Fruit fly (Drosophila melanogaster): ENCODE measurements around the gene CG11398.
A peak's percentile ranks its signal among the peaks of the same experiment; 100 is the strongest.

Gene CG11398

dm6 chrX:1233989-1234388 lies 19.0 kb upstream of the CG11398 start (continued):
- TF ChIP-seq CG11695 (GFP tag; IDR thresholded peaks at IDR 0.05) = no peak
- TF ChIP-seq CG30020 (tag; optimal IDR thresholded peaks at IDR 0.05) = no peak
- peak; percentile 77 for TF ChIP-seq CG3163 (GFP tag; optimal IDR thresholded peaks at IDR 0.05)
- TF ChIP-seq Dek (tag; optimal IDR thresholded peaks at IDR 0.05) = no peak
- no peak for TF ChIP-seq sqz (GFP tag; optimal IDR thresholded peaks at IDR 0.05)
- no peak for TF ChIP-seq chif (GFP tag; optimal IDR thresholded peaks at IDR 0.05)
- TF ChIP-seq tgo (GFP tag; IDR thresholded peaks at IDR 0.05) = no peak
- TF ChIP-seq stc (GFP tag; IDR thresholded peaks at IDR 0.05) = no peak
- no peak for TF ChIP-seq CG2199 (GFP tag; IDR thresholded peaks at IDR 0.05)
- TF ChIP-seq CG18476 (GFP tag; optimal IDR thresholded peaks at IDR 0.05) = no peak
- TF ChIP-seq Max (GFP tag; optimal IDR thresholded peaks at IDR 0.05) = no peak
- no peak for TF ChIP-seq dm (GFP tag; optimal IDR thresholded peaks at IDR 0.05)
- no peak for TF ChIP-seq slbo (GFP tag; IDR thresholded peaks at IDR 0.05)
- no peak for TF ChIP-seq CG31224 (GFP tag; IDR thresholded peaks at IDR 0.05)
- no peak for TF ChIP-seq twi (tag; optimal IDR thresholded peaks at IDR 0.05)
- no peak for TF ChIP-seq fd96Cb (tag; optimal IDR thresholded peaks at IDR 0.05)
- TF ChIP-seq gro (GFP tag; optimal IDR thresholded peaks at IDR 0.05) = no peak
- no peak for TF ChIP-seq Hey (tag; optimal IDR thresholded peaks at IDR 0.05)
- no peak for TF ChIP-seq nau (GFP tag; optimal IDR thresholded peaks at IDR 0.05)
- TF ChIP-seq caup (GFP tag; optimal IDR thresholded peaks at IDR 0.05; ENCODE audit: severe bottlenecking) = no peak
- TF ChIP-seq E2f2 (GFP tag; IDR thresholded peaks at IDR 0.05) = no peak
- no peak for TF ChIP-seq Hr78 (GFP tag; optimal IDR thresholded peaks at IDR 0.05)
- no peak for TF ChIP-seq pb (GFP tag; optimal IDR thresholded peaks at IDR 0.05)
- no peak for TF ChIP-seq Usf (GFP tag; optimal IDR thresholded peaks at IDR 0.05)
- no peak for TF ChIP-seq H2.0 (GFP tag; IDR thresholded peaks at IDR 0.05)
- no peak for TF ChIP-seq CG2875 (GFP tag; optimal IDR thresholded peaks at IDR 0.05)
- no peak for TF ChIP-seq CG7928 (GFP tag; optimal IDR thresholded peaks at IDR 0.05)
- TF ChIP-seq Sry-β (GFP tag; optimal IDR thresholded peaks at IDR 0.05) = no peak
- no peak for TF ChIP-seq CG9797 (GFP tag; optimal IDR thresholded peaks at IDR 0.05)
- no peak for TF ChIP-seq pho (GFP tag; optimal IDR thresholded peaks at IDR 0.05)
- no peak for TF ChIP-seq org-1 (GFP tag; optimal IDR thresholded peaks at IDR 0.05)
- no peak for TF ChIP-seq her (GFP tag; optimal IDR thresholded peaks at IDR 0.05)
- no peak for TF ChIP-seq al (GFP tag; IDR thresholded peaks at IDR 0.05)
- peak; percentile 79 for TF ChIP-seq pros (GFP tag; optimal IDR thresholded peaks at IDR 0.05)
- TF ChIP-seq HmgZ (tag; optimal IDR thresholded peaks at IDR 0.05) = no peak
- TF ChIP-seq Tbp (GFP tag; optimal IDR thresholded peaks at IDR 0.05) = no peak
- no peak for TF ChIP-seq Dbx (GFP tag; IDR thresholded peaks at IDR 0.05)
- no peak for TF ChIP-seq CG6254 (GFP tag; optimal IDR thresholded peaks at IDR 0.05)
- no peak for TF ChIP-seq Bgb (GFP tag; IDR thresholded peaks at IDR 0.05; ENCODE audit: partially characterized antibody)
- TF ChIP-seq CG17186 (GFP tag; optimal IDR thresholded peaks at IDR 0.05) = no peak
- TF ChIP-seq HHEX (GFP tag; optimal IDR thresholded peaks at IDR 0.05) = no peak
- no peak for TF ChIP-seq CG15514 (GFP tag; optimal IDR thresholded peaks at IDR 0.05)
- no peak for TF ChIP-seq CG3995 (GFP tag; optimal IDR thresholded peaks at IDR 0.05)
- no peak for TF ChIP-seq ato (GFP tag; IDR thresholded peaks at IDR 0.05; ENCODE audit: partially characterized antibody)
- no peak for TF ChIP-seq sisA (GFP tag; IDR thresholded peaks at IDR 0.05)
- no peak for TF ChIP-seq corto (GFP tag; optimal IDR thresholded peaks at IDR 0.05)
- peak; percentile 61 for TF ChIP-seq CG6689 (GFP tag; IDR thresholded peaks at IDR 0.05)
- TF ChIP-seq Elba2 (GFP tag; optimal IDR thresholded peaks at IDR 0.05) = no peak
- peak; percentile 4 for TF ChIP-seq CG8478 (optimal IDR thresholded peaks at IDR 0.05)
- no peak for TF ChIP-seq CG10543 (GFP tag; optimal IDR thresholded peaks at IDR 0.05)
- TF ChIP-seq CG30403 (GFP tag; optimal IDR thresholded peaks at IDR 0.05) = no peak
- peak; percentile 61 for TF ChIP-seq yki (optimal IDR thresholded peaks at IDR 0.05)
- no peak for TF ChIP-seq ab (GFP tag; optimal IDR thresholded peaks at IDR 0.05)

All from whole organism, embryonic.